Worm (Caenorhabditis elegans) whole organism, L1 larva: ENCODE data around the gene C45B11.2.
A peak's percentile ranks its signal among the peaks of the same experiment; 100 is the strongest.

ENCODE experiments used
- C34B4.2 ChIP-seq: sonication (generic microtip); optimal IDR thresholded peaks from 2 replicates; lab custom pipeline; 2017; ENCODE audit warnings: mild to moderate bottlenecking, missing genetic modification characterization, missing compliant biosample characterization
- Y116A8C.19 ChIP-seq: sonication (generic microtip); optimal IDR thresholded peaks from 2 replicates; lab custom pipeline; 2016; ENCODE audit warnings: missing compliant biosample characterization, missing genetic modification characterization, borderline replicate concordance
- aha-1 ChIP-seq: fragments of 150-350 bp; optimal IDR thresholded peaks from 2 replicates; lab custom pipeline; 2014; ENCODE audit warnings: missing biosample characterization, missing genetic modification characterization
- ama-1 ChIP-seq: fragments of 150-350 bp; optimal IDR thresholded peaks from 2 replicates; lab custom pipeline; 2014
- blmp-1 ChIP-seq: fragments of 150-350 bp; optimal IDR thresholded peaks from 2 replicates; lab custom pipeline; 2014; ENCODE audit warnings: missing biosample characterization, missing genetic modification characterization
- ceh-8 ChIP-seq: fragments of 200-800 bp; sonication (Bioruptor generic); optimal IDR thresholded peaks from 2 replicates; lab custom pipeline; 2018; ENCODE audit warnings: mild to moderate bottlenecking, missing genetic modification characterization, moderate library complexity, missing compliant biosample characterization
- ceh-82 ChIP-seq, 3 experiments: fragments of 150-350 bp in 1 of 3; sonication (generic microtip) in 2 of 3; optimal IDR thresholded peaks; 2 replicates each; lab custom pipeline; 2014 to 2017; ENCODE audit warnings: missing biosample characterization in 3 of 3, missing genetic modification characterization in 3 of 3
- ceh-90 ChIP-seq: sonication (generic microtip); optimal IDR thresholded peaks from 2 replicates; lab custom pipeline; 2016; ENCODE audit warnings: missing genetic modification characterization, missing compliant biosample characterization
- ces-1 ChIP-seq: fragments of 150-350 bp; optimal IDR thresholded peaks from 2 replicates; lab custom pipeline; 2014; ENCODE audit warnings: missing biosample characterization, missing genetic modification reagents, missing genetic modification characterization
- dpl-1 ChIP-seq, 3 experiments: fragments of 150-350 bp in 2 of 3; sonication (generic microtip) in 1 of 3; optimal IDR thresholded peaks; 2 replicates each; lab custom pipeline; 2014 to 2017; ENCODE audit warnings: missing biosample characterization in 3 of 3, missing genetic modification characterization in 3 of 3, missing genetic modification reagents in 3 of 3
- dsc-1 ChIP-seq: sonication (generic microtip); optimal IDR thresholded peaks from 2 replicates; lab custom pipeline; 2016; ENCODE audit warnings: mild to moderate bottlenecking, missing genetic modification characterization, missing compliant biosample characterization
- efl-3 ChIP-seq: fragments of 200-800 bp; sonication (Bioruptor generic); optimal IDR thresholded peaks from 2 replicates; lab custom pipeline; 2018; ENCODE audit warnings: mild to moderate bottlenecking, missing genetic modification characterization, missing compliant biosample characterization
- egl-13 ChIP-seq: sonication (generic microtip); optimal IDR thresholded peaks from 2 replicates; lab custom pipeline; 2016; ENCODE audit warnings: missing genotype, missing genetic modification reagents, missing genetic modification characterization, missing compliant biosample characterization
- egl-27 ChIP-seq, 2 experiments: fragments of 150-350 bp in 1 of 2; sonication (generic microtip); optimal IDR thresholded peaks; 3 replicates each; lab custom pipeline; 2017 to 2018; ENCODE audit warnings: missing biosample characterization in 2 of 2, missing genetic modification characterization in 2 of 2, missing genetic modification reagents in 2 of 2
- elt-2 ChIP-seq: sonication (generic microtip); optimal IDR thresholded peaks from 2 replicates; lab custom pipeline; 2016; ENCODE audit warnings: missing genetic modification characterization, mild to moderate bottlenecking, inconsistent platforms, missing compliant biosample characterization, missing genetic modification reagents
- elt-3 ChIP-seq, 6 experiments: fragments of 150-350 bp in 1 of 6; sonication (generic microtip); optimal IDR thresholded peaks; 2 replicates each; lab custom pipeline; 2017 to 2018; ENCODE audit warnings: missing biosample characterization in 6 of 6, missing genetic modification characterization in 6 of 6, inconsistent platforms in 1 of 6
- fkh-8 ChIP-seq: sonication (generic microtip); optimal IDR thresholded peaks from 2 replicates; lab custom pipeline; 2016; ENCODE audit warnings: mild to moderate bottlenecking, missing genetic modification characterization, missing compliant biosample characterization
- fos-1 ChIP-seq: fragments of 150-350 bp; optimal IDR thresholded peaks from 2 replicates; lab custom pipeline; 2014; ENCODE audit warnings: missing biosample characterization, missing genetic modification characterization
- grh-1 ChIP-seq: fragments of 200-800 bp; sonication (Bioruptor generic); IDR thresholded peaks from 2 replicates; pipeline ENCODE4 v1.3.6; 2022; ENCODE audit warnings: missing genetic modification reagents, missing genetic modification characterization, missing compliant biosample characterization
- hlh-17 ChIP-seq: fragments of 200-800 bp; sonication (Bioruptor generic); optimal IDR thresholded peaks from 2 replicates; lab custom pipeline; 2018; ENCODE audit warnings: missing genetic modification characterization, mild to moderate bottlenecking, missing compliant biosample characterization, moderate library complexity, borderline replicate concordance
- hlh-4 ChIP-seq: sonication (generic microtip); optimal IDR thresholded peaks from 2 replicates; lab custom pipeline; 2016; ENCODE audit warnings: mild to moderate bottlenecking, missing genetic modification characterization, missing compliant biosample characterization
- hpl-2 ChIP-seq: fragments of 150-350 bp; optimal IDR thresholded peaks from 2 replicates; lab custom pipeline; 2014; ENCODE audit warnings: missing biosample characterization, missing genetic modification reagents, missing genetic modification characterization
- isw-1 ChIP-seq: fragments of 200-800 bp; sonication (Bioruptor generic); IDR thresholded peaks from 2 replicates; pipeline ENCODE4 v1.3.6; 2022; ENCODE audit warnings: missing genetic modification characterization, missing compliant biosample characterization
- lin-39 ChIP-seq: fragments of 150-350 bp; optimal IDR thresholded peaks from 2 replicates; lab custom pipeline; 2014; ENCODE audit warnings: missing biosample characterization, missing genetic modification reagents, missing genetic modification characterization
- mab-9 ChIP-seq: fragments of 200-800 bp; sonication (Bioruptor generic); IDR thresholded peaks from 2 replicates; pipeline ENCODE4 v1.3.6; 2022; ENCODE audit warnings: missing genetic modification reagents, missing genetic modification characterization, missing compliant biosample characterization
- mdl-1 ChIP-seq, 2 experiments: fragments of 150-350 bp; optimal IDR thresholded peaks; 2 replicates each; lab custom pipeline; 2014 to 2017; ENCODE audit warnings: missing biosample characterization in 2 of 2, missing genetic modification characterization in 2 of 2, inconsistent platforms in 1 of 2
- mep-1 ChIP-seq: fragments of 150-350 bp; optimal IDR thresholded peaks from 2 replicates; lab custom pipeline; 2014; ENCODE audit warnings: missing biosample characterization, missing genetic modification characterization
- nhr-20 ChIP-seq: sonication (generic microtip); optimal IDR thresholded peaks from 2 replicates; lab custom pipeline; 2016; ENCODE audit warnings: mild to moderate bottlenecking, missing genetic modification characterization, missing compliant biosample characterization
- nhr-47 ChIP-seq: sonication (generic microtip); optimal IDR thresholded peaks from 2 replicates; lab custom pipeline; 2016; ENCODE audit warnings: mild to moderate bottlenecking, missing genetic modification characterization, moderate library complexity, missing compliant biosample characterization
- nhr-71 ChIP-seq: sonication (generic microtip); optimal IDR thresholded peaks from 2 replicates; lab custom pipeline; 2016; ENCODE audit warnings: mild to moderate bottlenecking, missing genetic modification characterization, moderate library complexity, missing compliant biosample characterization
- nhr-85 ChIP-seq: sonication (generic microtip); peaks from one replicate; lab custom pipeline; 2016; ENCODE audit warnings: missing genetic modification characterization, inconsistent platforms, missing compliant biosample characterization
- nhr-90 ChIP-seq: sonication (generic microtip); optimal IDR thresholded peaks from 2 replicates; lab custom pipeline; 2016; ENCODE audit warnings: mild to moderate bottlenecking, missing genetic modification characterization, missing compliant biosample characterization; ENCODE audit not compliant: poor library complexity
- pag-3 ChIP-seq: sonication (generic microtip); optimal IDR thresholded peaks from 2 replicates; lab custom pipeline; 2017; ENCODE audit warnings: missing genetic modification characterization, mild to moderate bottlenecking, missing compliant biosample characterization, antibody characterized with exemption, borderline replicate concordance; ENCODE audit not compliant: insufficient read depth
- pax-3 ChIP-seq: fragments of 200-800 bp; sonication (Bioruptor generic); optimal IDR thresholded peaks from 2 replicates; lab custom pipeline; 2018; ENCODE audit warnings: mild to moderate bottlenecking, missing genetic modification characterization, moderate library complexity, missing compliant biosample characterization
- rnt-1 ChIP-seq: sonication (generic microtip); optimal IDR thresholded peaks from 2 replicates; lab custom pipeline; 2016; ENCODE audit warnings: mild to moderate bottlenecking, missing genetic modification characterization, moderate library complexity, missing compliant biosample characterization
- skn-1 ChIP-seq: fragments of 150-350 bp; optimal IDR thresholded peaks from 2 replicates; lab custom pipeline; 2014; ENCODE audit warnings: missing biosample characterization, missing genetic modification characterization
- snpc-4 ChIP-seq: fragments of 150-350 bp; optimal IDR thresholded peaks from 2 replicates; lab custom pipeline; 2014; ENCODE audit warnings: missing biosample characterization, missing genetic modification characterization
- sox-4 ChIP-seq: sonication (generic microtip); optimal IDR thresholded peaks from 2 replicates; lab custom pipeline; 2016; ENCODE audit warnings: missing genetic modification characterization, missing compliant biosample characterization
- sptf-1 ChIP-seq: fragments of 150-350 bp; optimal IDR thresholded peaks from 2 replicates; lab custom pipeline; 2014; ENCODE audit warnings: missing biosample characterization, missing genetic modification characterization
- swsn-7 ChIP-seq: sonication (generic microtip); optimal IDR thresholded peaks from 2 replicates; lab custom pipeline; 2016; ENCODE audit warnings: missing genetic modification characterization, missing compliant biosample characterization
- tbx-2 ChIP-seq: sonication (generic microtip); optimal IDR thresholded peaks from 2 replicates; lab custom pipeline; 2016; ENCODE audit warnings: missing genetic modification characterization, missing compliant biosample characterization
- tlp-1 ChIP-seq: fragments of 150-350 bp; optimal IDR thresholded peaks from 2 replicates; lab custom pipeline; 2014; ENCODE audit warnings: missing biosample characterization, missing genetic modification characterization
- unc-62 ChIP-seq: fragments of 150-350 bp; optimal IDR thresholded peaks from 2 replicates; lab custom pipeline; 2014; ENCODE audit warnings: missing biosample characterization, missing genetic modification reagents, missing genetic modification characterization
- unc-86 ChIP-seq: sonication (generic microtip); optimal IDR thresholded peaks from 2 replicates; lab custom pipeline; 2016; ENCODE audit warnings: missing genetic modification characterization, missing compliant biosample characterization
- zag-1 ChIP-seq: fragments of 150-350 bp; optimal IDR thresholded peaks from 2 replicates; lab custom pipeline; 2014; ENCODE audit warnings: missing biosample characterization, missing genetic modification characterization
- zip-4 ChIP-seq: fragments of 200-800 bp; sonication (Bioruptor generic); optimal IDR thresholded peaks from 2 replicates; lab custom pipeline; 2018; ENCODE audit warnings: mild to moderate bottlenecking, missing genetic modification characterization, moderate library complexity, missing compliant biosample characterization
- ztf-4 ChIP-seq: fragments of 150-350 bp; optimal IDR thresholded peaks from 2 replicates; lab custom pipeline; 2014; ENCODE audit warnings: missing biosample characterization, missing genetic modification characterization

The C45B11.2 gene

DNA sequence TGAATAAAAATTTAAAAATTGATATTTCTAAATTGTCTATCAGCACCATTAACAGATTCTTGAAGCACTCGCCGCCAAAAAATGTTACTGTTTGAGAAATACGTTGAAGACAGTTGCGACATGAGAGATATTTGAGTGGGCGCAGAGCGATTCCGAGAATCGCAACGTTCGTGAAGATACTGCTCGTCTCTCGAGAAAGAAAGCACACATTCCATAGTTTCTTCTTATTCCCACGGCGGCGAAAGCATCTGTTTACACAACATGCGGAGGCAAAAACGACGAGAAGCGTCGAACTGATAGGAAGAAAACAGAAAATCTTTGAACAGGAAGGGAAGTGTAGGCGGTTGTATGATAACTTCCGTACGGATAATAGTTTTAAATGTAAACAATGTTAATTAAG, 40.0 kb downstream of the C45B11.2 start (continued):
- TF ChIP-seq swsn-7 (tag; lab: Kevin White, UChicago) = peak; percentile 68

DNA sequence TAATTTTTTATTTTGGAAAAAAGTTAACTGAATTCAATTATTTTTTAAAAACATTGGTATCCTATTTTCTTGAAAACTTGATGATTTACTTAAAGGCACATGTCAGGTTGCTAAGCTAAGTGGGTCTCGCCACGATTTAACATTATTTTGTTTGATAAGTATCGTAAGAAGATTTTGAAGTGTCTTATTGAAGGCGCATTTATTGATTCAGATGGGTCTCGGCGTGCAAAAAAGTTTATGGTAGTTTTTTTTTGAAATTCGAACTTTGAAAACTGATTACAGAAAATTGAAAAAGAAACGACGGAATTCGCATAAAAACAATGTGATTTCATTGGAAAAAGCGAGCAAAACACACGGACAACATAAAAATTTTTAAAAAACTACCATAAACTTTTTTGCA, 40.5 kb downstream of the C45B11.2 start:
- no peak for TF ChIP-seq sox-4 (tag; lab: Kevin White, UChicago)
- TF ChIP-seq dpl-1 (GFP tag; optimal IDR thresholded peaks at IDR 0.05; lab: Kevin White, UChicago) = no peak
- no peak for TF ChIP-seq ceh-82 (tag; optimal IDR thresholded peaks at IDR 0.05; lab: Kevin White, UChicago)
- no peak for TF ChIP-seq lin-39 (tag; lab: Kevin White, UChicago)
- TF ChIP-seq zag-1 (tag; lab: Kevin White, UChicago) = no peak
- no peak for TF ChIP-seq ceh-8 (GFP tag; lab: Kevin White, UChicago)
- TF ChIP-seq egl-13 = no peak
- TF ChIP-seq snpc-4 (tag; lab: Kevin White, UChicago) = no peak
- no peak for TF ChIP-seq mdl-1 (tag; optimal IDR thresholded peaks at IDR 0.05; lab: Kevin White, UChicago)
- TF ChIP-seq Y116A8C.19 (tag; lab: Kevin White, UChicago) = no peak
- TF ChIP-seq ama-1 (lab: Kevin White, UChicago) = no peak
- no peak for TF ChIP-seq fkh-8
- TF ChIP-seq blmp-1 (tag; lab: Kevin White, UChicago) = no peak
- TF ChIP-seq nhr-71 (tag; lab: Kevin White, UChicago) = no peak

DNA sequence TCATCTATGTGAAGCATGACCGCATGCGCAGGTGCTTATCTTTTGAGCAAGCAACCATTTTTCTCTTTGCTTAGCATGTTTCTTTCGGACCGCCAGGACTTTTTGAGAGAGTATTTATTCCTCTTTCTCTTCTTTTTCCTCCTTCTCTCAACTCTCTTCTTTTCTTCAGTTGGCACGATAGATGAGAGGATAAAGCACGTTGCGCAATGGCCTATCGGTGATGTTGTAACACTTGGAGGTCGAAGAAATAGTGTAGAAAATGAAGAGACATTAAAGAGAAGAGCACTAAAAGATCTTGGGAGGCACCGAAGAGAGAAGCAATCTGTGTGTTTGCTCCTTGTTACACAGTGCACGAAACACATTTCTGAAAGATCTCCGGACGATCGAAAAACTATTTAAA, 41.2 kb downstream of the C45B11.2 start:
- TF ChIP-seq egl-13 (no peak), fos-1 (peak; percentile 10), isw-1 (GFP tag; lab: Robert Waterston, UW) (no peak), aha-1 (tag; lab: Kevin White, UChicago) (no peak), efl-3 (GFP tag; lab: Kevin White, UChicago) (no peak), unc-62 (no peak), lin-39 (tag; lab: Kevin White, UChicago) (no peak), sptf-1 (no peak), C34B4.2 (tag; lab: Kevin White, UChicago) (no peak), mab-9 (GFP tag; lab: Robert Waterston, UW) (no peak), zag-1 (tag; lab: Kevin White, UChicago) (no peak), nhr-90 (tag; lab: Kevin White, UChicago) (no peak), hpl-2 (GFP tag; lab: Kevin White, UChicago) (no peak), snpc-4 (tag; lab: Kevin White, UChicago) (no peak), ces-1 (GFP tag; lab: Kevin White, UChicago) (no peak), rnt-1 (tag; lab: Kevin White, UChicago) (peak; percentile 84), elt-2 (tag; lab: Kevin White, UChicago) (no peak), mep-1 (tag; lab: Kevin White, UChicago) (peak; percentile 49), hlh-17 (GFP tag; lab: Kevin White, UChicago) (no peak), egl-27 (tag; optimal IDR thresholded peaks at IDR 0.05; lab: Kevin White, UChicago) (no peak), ztf-4 (tag; lab: Kevin White, UChicago) (no peak), skn-1 (tag; lab: Kevin White, UChicago) (no peak), hlh-4 (tag; lab: Kevin White, UChicago) (no peak), ceh-90 (no peak), grh-1 (GFP tag; lab: Robert Waterston, UW) (no peak), Y116A8C.19 (tag; lab: Kevin White, UChicago) (no peak), nhr-85 (tag; lab: Kevin White, UChicago) (no peak), nhr-47 (tag; lab: Kevin White, UChicago) (peak; percentile 23), ceh-8 (GFP tag; lab: Kevin White, UChicago) (no peak), pag-3 (tag; lab: Kevin White, UChicago) (peak; percentile 88), unc-86 (tag; lab: Kevin White, UChicago) (no peak), pax-3 (tag; lab: Kevin White, UChicago) (no peak), dsc-1 (tag; lab: Kevin White, UChicago) (peak; percentile 79), nhr-20 (tag; lab: Kevin White, UChicago) (peak; percentile 47), tbx-2 (tag; lab: Kevin White, UChicago) (peak; percentile 67), sox-4 (tag; lab: Kevin White, UChicago) (no peak), tlp-1 (tag; lab: Kevin White, UChicago) (no peak), blmp-1 (tag; lab: Kevin White, UChicago) (no peak), fkh-8 (no peak), zip-4 (GFP tag; lab: Kevin White, UChicago) (no peak), mdl-1 (tag; optimal IDR thresholded peaks at IDR 0.05; lab: Kevin White, UChicago) (peak in 1 of 2 experiments; percentile 70), elt-3 (tag; optimal IDR thresholded peaks at IDR 0.05; lab: Kevin White, UChicago) (no peak)
